Fruit fly (Drosophila melanogaster) whole organism, embryonic: ENCODE data around the gene Osi2.

Source experiments
- Ada2b ChIP-seq: fragments of 200-800 bp; sonication (Bioruptor generic); IDR thresholded peaks from 2 replicates; pipeline ENCODE4 v1.3.6; 2022; ENCODE audit warnings: missing biosample characterization, missing genetic modification characterization
- Bgb ChIP-seq: fragments of 200-800 bp; sonication (Bioruptor generic); IDR thresholded peaks from 2 replicates; pipeline ENCODE4 v1.3.6; 2022; ENCODE audit warnings: missing biosample characterization, missing genetic modification characterization; ENCODE audit not compliant: partially characterized antibody
- Bteb2 ChIP-seq: fragments of 200-800 bp; sonication (Bioruptor generic); optimal IDR thresholded peaks from 2 replicates; lab custom pipeline; 2016; ENCODE audit warnings: missing biosample characterization, missing genetic modification characterization
- CG11560 ChIP-seq: fragments of 200-800 bp; sonication (Bioruptor generic); IDR thresholded peaks from 3 replicates; pipeline ENCODE4 v1.3.6; 2022; ENCODE audit warnings: missing biosample characterization, missing genetic modification characterization
- CG12219 ChIP-seq: fragments of 200-800 bp; sonication (Bioruptor generic); optimal IDR thresholded peaks from 3 replicates; lab custom pipeline; 2018; ENCODE audit warnings: missing biosample characterization, mild to moderate bottlenecking, missing genetic modification characterization
- CG12659 ChIP-seq: fragments of 200-800 bp; sonication (Bioruptor generic); optimal IDR thresholded peaks from 3 replicates; lab custom pipeline; 2017; ENCODE audit warnings: mild to moderate bottlenecking, missing biosample characterization, missing genetic modification reagents, missing genetic modification characterization
- CG12769 ChIP-seq: fragments of 200-800 bp; sonication (Bioruptor generic); optimal IDR thresholded peaks from 2 replicates; lab custom pipeline; 2019; ENCODE audit warnings: missing biosample characterization, mild to moderate bottlenecking, missing genetic modification characterization, moderate library complexity
- CG13775 ChIP-seq: fragments of 200-800 bp; sonication (Bioruptor generic); optimal IDR thresholded peaks from 3 replicates; lab custom pipeline; 2017; ENCODE audit warnings: missing biosample characterization, mild to moderate bottlenecking, missing genetic modification characterization
- CG14050 ChIP-seq: fragments of 200-800 bp; sonication (Bioruptor generic); IDR thresholded peaks from 3 replicates; pipeline ENCODE4 v1.3.6; 2022; ENCODE audit warnings: missing biosample characterization, missing genetic modification characterization
- CG17359 ChIP-seq: fragments of 200-800 bp; sonication (Bioruptor generic); optimal IDR thresholded peaks from 3 replicates; lab custom pipeline; 2018; ENCODE audit warnings: missing biosample characterization, mild to moderate bottlenecking, missing genetic modification characterization, moderate library complexity
- CG17361 ChIP-seq: fragments of 200-800 bp; sonication (Bioruptor generic); IDR thresholded peaks from 3 replicates; pipeline ENCODE4 v1.3.6; 2022; ENCODE audit warnings: missing biosample characterization, missing genetic modification characterization
- CG17612 ChIP-seq: fragments of 200-800 bp; sonication (Bioruptor generic); IDR thresholded peaks from 2 replicates; pipeline ENCODE4 v1.3.6; 2022; ENCODE audit warnings: missing biosample characterization, missing genetic modification characterization
- CG2129 ChIP-seq: fragments of 200-800 bp; sonication (Bioruptor generic); IDR thresholded peaks from 2 replicates; pipeline ENCODE4 v1.3.6; 2022; ENCODE audit warnings: missing biosample characterization, missing genetic modification characterization; ENCODE audit not compliant: partially characterized antibody
- CG2202 ChIP-seq: fragments of 200-800 bp; sonication (Bioruptor generic); optimal IDR thresholded peaks from 2 replicates; lab custom pipeline; 2018; ENCODE audit warnings: missing biosample characterization, mild to moderate bottlenecking, missing genetic modification characterization
- CG2678 ChIP-seq: fragments of 200-800 bp; sonication (Bioruptor generic); optimal IDR thresholded peaks from 3 replicates; lab custom pipeline; 2019; ENCODE audit warnings: missing biosample characterization, mild to moderate bottlenecking, missing genetic modification characterization, moderate library complexity
- CG30403 ChIP-seq: fragments of 200-800 bp; sonication (Bioruptor generic); optimal IDR thresholded peaks from 3 replicates; lab custom pipeline; 2016; ENCODE audit warnings: missing biosample characterization, missing genetic modification characterization
- CG3407 ChIP-seq: fragments of 200-800 bp; sonication (Bioruptor generic); optimal IDR thresholded peaks from 2 replicates; lab custom pipeline; 2018; ENCODE audit warnings: missing biosample characterization, mild to moderate bottlenecking, missing genetic modification characterization
- CG34422 ChIP-seq: fragments of 200-800 bp; sonication (Bioruptor generic); IDR thresholded peaks from 3 replicates; pipeline ENCODE4 v1.3.6; 2022; ENCODE audit warnings: missing biosample characterization, missing genetic modification characterization
- CG3995 ChIP-seq: fragments of 200-800 bp; sonication (Bioruptor generic); optimal IDR thresholded peaks from 3 replicates; lab custom pipeline; 2016; ENCODE audit warnings: missing biosample characterization, missing genetic modification characterization
- CG42726 ChIP-seq: fragments of 200-800 bp; sonication (Bioruptor generic); IDR thresholded peaks from 2 replicates; pipeline ENCODE4 v1.3.6; 2022; ENCODE audit warnings: missing biosample characterization, missing genetic modification characterization; ENCODE audit not compliant: partially characterized antibody
- CG4820 ChIP-seq: fragments of 200-800 bp; sonication (Bioruptor generic); optimal IDR thresholded peaks from 3 replicates; lab custom pipeline; 2016; ENCODE audit warnings: missing biosample characterization, missing genetic modification characterization
- CG5245 ChIP-seq: fragments of 200-800 bp; sonication (Bioruptor generic); optimal IDR thresholded peaks from 3 replicates; lab custom pipeline; 2016; ENCODE audit warnings: missing biosample characterization, missing genetic modification characterization
- CG7357 ChIP-seq: fragments of 200-800 bp; sonication (Bioruptor generic); IDR thresholded peaks from 3 replicates; pipeline ENCODE4 v1.3.6; 2022; ENCODE audit warnings: missing biosample characterization, missing genetic modification characterization
- CG9437 ChIP-seq: fragments of 200-800 bp; sonication (Bioruptor generic); optimal IDR thresholded peaks from 2 replicates; lab custom pipeline; 2018; ENCODE audit warnings: missing biosample characterization, mild to moderate bottlenecking, missing genetic modification characterization
- CG9817 ChIP-seq: fragments of 200-800 bp; sonication (Bioruptor generic); optimal IDR thresholded peaks from 2 replicates; lab custom pipeline; 2018; ENCODE audit warnings: missing biosample characterization, mild to moderate bottlenecking, missing genetic modification characterization, moderate library complexity
- H2.0 ChIP-seq: fragments of 200-800 bp; sonication (Bioruptor generic); IDR thresholded peaks from 2 replicates; pipeline ENCODE4 v1.3.6; 2022; ENCODE audit warnings: missing biosample characterization, missing genetic modification characterization
- HLH54F ChIP-seq: fragments of 200-800 bp; sonication (Bioruptor generic); optimal IDR thresholded peaks from 3 replicates; lab custom pipeline; 2016; ENCODE audit warnings: missing biosample characterization, missing genetic modification characterization
- Kr ChIP-seq: fragments of 200-800 bp; sonication (Bioruptor generic); optimal IDR thresholded peaks from 2 replicates; lab custom pipeline; 2017; ENCODE audit warnings: missing biosample characterization, mild to moderate bottlenecking, missing genetic modification characterization
- Ravus ChIP-seq: fragments of 200-800 bp; sonication (Bioruptor generic); IDR thresholded peaks from 2 replicates; pipeline ENCODE4 v1.3.6; 2022; ENCODE audit warnings: missing biosample characterization, missing genetic modification characterization
- Scr ChIP-seq: fragments of 200-800 bp; sonication (Bioruptor generic); IDR thresholded peaks from 2 replicates; pipeline ENCODE4 v1.3.6; 2022; ENCODE audit warnings: missing biosample characterization, missing genetic modification characterization; ENCODE audit not compliant: partially characterized antibody
- Side ChIP-seq: fragments of 200-800 bp; sonication (Bioruptor generic); optimal IDR thresholded peaks from 2 replicates; lab custom pipeline; 2016; ENCODE audit warnings: missing biosample characterization, missing genetic modification characterization
- Sry-β ChIP-seq: fragments of 200-800 bp; sonication (Bioruptor generic); optimal IDR thresholded peaks from 2 replicates; lab custom pipeline; 2018; ENCODE audit warnings: missing biosample characterization, mild to moderate bottlenecking, missing genetic modification characterization, moderate library complexity
- ap ChIP-seq: fragments of 200-800 bp; sonication (Bioruptor generic); IDR thresholded peaks from 2 replicates; pipeline ENCODE4 v1.3.6; 2022; ENCODE audit warnings: missing biosample characterization, missing genetic modification characterization
- bsh ChIP-seq, 2 experiments: fragments of 200-800 bp; sonication (Bioruptor generic); optimal IDR thresholded peaks; 2 replicates each; lab custom pipeline; 2017 to 2018; ENCODE audit warnings: mild to moderate bottlenecking in 2 of 2, missing biosample characterization in 2 of 2, missing genetic modification characterization in 2 of 2, moderate library complexity in 1 of 2
- chif ChIP-seq, 2 experiments: fragments of 200-800 bp; sonication (Bioruptor generic); optimal IDR thresholded peaks; 3 replicates each; lab custom pipeline; 2016; ENCODE audit warnings: missing biosample characterization in 2 of 2, missing genetic modification characterization in 2 of 2
- dysf ChIP-seq: fragments of 200-800 bp; sonication (Bioruptor generic); IDR thresholded peaks from 3 replicates; pipeline ENCODE4 v1.3.6; 2022; ENCODE audit warnings: missing biosample characterization, missing genetic modification characterization
- exex ChIP-seq: fragments of 200-800 bp; sonication (Bioruptor generic); optimal IDR thresholded peaks from 4 replicates; lab custom pipeline; 2018; ENCODE audit warnings: missing biosample characterization, mild to moderate bottlenecking, missing genetic modification characterization, moderate library complexity
- ken ChIP-seq: fragments of 200-800 bp; sonication (Bioruptor generic); IDR thresholded peaks from 3 replicates; pipeline ENCODE4 v1.3.6; 2022; ENCODE audit warnings: missing biosample characterization, missing genetic modification characterization
- maf-S ChIP-seq: fragments of 200-800 bp; sonication (Bioruptor generic); optimal IDR thresholded peaks from 2 replicates; lab custom pipeline; 2016; ENCODE audit warnings: missing biosample characterization, missing genetic modification characterization
- org-1 ChIP-seq: fragments of 200-800 bp; sonication (Bioruptor generic); optimal IDR thresholded peaks from 2 replicates; lab custom pipeline; 2017; ENCODE audit warnings: missing biosample characterization, missing genetic modification characterization
- pnt ChIP-seq: fragments of 200-800 bp; sonication (Bioruptor generic); optimal IDR thresholded peaks from 3 replicates; lab custom pipeline; 2016; ENCODE audit warnings: missing biosample characterization, missing genetic modification characterization
- shn ChIP-seq: fragments of 200-800 bp; sonication (Bioruptor generic); optimal IDR thresholded peaks from 3 replicates; lab custom pipeline; 2016; ENCODE audit warnings: missing biosample characterization, missing genetic modification characterization
- sima ChIP-seq: fragments of 200-800 bp; sonication (Bioruptor generic); optimal IDR thresholded peaks from 2 replicates; lab custom pipeline; 2016; ENCODE audit warnings: missing biosample characterization, missing genetic modification characterization
- so ChIP-seq: fragments of 200-800 bp; sonication (Bioruptor generic); IDR thresholded peaks from 3 replicates; pipeline ENCODE4 v1.3.6; 2022; ENCODE audit warnings: missing biosample characterization, missing genetic modification characterization
- sqz ChIP-seq: fragments of 200-800 bp; sonication (Bioruptor generic); optimal IDR thresholded peaks from 3 replicates; lab custom pipeline; 2018; ENCODE audit warnings: missing biosample characterization, mild to moderate bottlenecking, missing genetic modification characterization
- tap ChIP-seq: fragments of 200-800 bp; optimal IDR thresholded peaks from 3 replicates; lab custom pipeline; 2019; ENCODE audit warnings: missing biosample characterization, mild to moderate bottlenecking, missing genetic modification characterization, moderate library complexity
- tll ChIP-seq, 2 experiments: fragments of 200-800 bp in 1 of 2; fragments of >200 bp in 1 of 2; sonication (Bioruptor generic) in 1 of 2; optimal IDR thresholded peaks; 2 replicates each; lab custom pipeline; 2017 to 2019; ENCODE audit warnings: missing biosample characterization in 2 of 2, missing genetic modification characterization in 2 of 2, mild to moderate bottlenecking in 1 of 2, moderate library complexity in 1 of 2
- toy ChIP-seq: fragments of 200-800 bp; sonication (Bioruptor generic); IDR thresholded peaks from 2 replicates; pipeline ENCODE4 v1.3.6; 2022; ENCODE audit warnings: missing biosample characterization, missing genetic modification characterization
- vvl ChIP-seq: fragments of 200-800 bp; sonication (Bioruptor generic); IDR thresholded peaks from 2 replicates; pipeline ENCODE4 v1.3.6; 2022; ENCODE audit warnings: missing biosample characterization, missing genetic modification characterization
- wek ChIP-seq: fragments of 200-800 bp; sonication (Bioruptor generic); optimal IDR thresholded peaks from 3 replicates; lab custom pipeline; 2018; ENCODE audit warnings: missing biosample characterization, mild to moderate bottlenecking, missing genetic modification characterization, moderate library complexity
- zfh1 ChIP-seq: fragments of 200-800 bp; sonication (Bioruptor generic); IDR thresholded peaks from 3 replicates; pipeline ENCODE4 v1.3.6; 2022; ENCODE audit warnings: missing biosample characterization, missing genetic modification characterization

Osi2 gene

dm6 chr3R:6198488-6198892, 10.7 kb upstream of the Osi2 start, which contains the start of gene Osi24 (continued):
- TF ChIP-seq pnt (GFP tag; lab: Kevin White, UChicago) (peak; percentile 53), CG9437 (peak; percentile 94), CG12219 (GFP tag; lab: Kevin White, UChicago) (peak; percentile 39), dysf (GFP tag; lab: Robert Waterston, UW) (peak; percentile 66), ken (GFP tag; lab: Robert Waterston, UW) (peak; percentile 73), CG12659 (GFP tag; lab: Kevin White, UChicago) (peak; percentile 27), Ada2b (GFP tag; lab: Robert Waterston, UW) (peak; percentile 65), CG2202 (tag; lab: Kevin White, UChicago) (no peak), Side (peak; percentile 37), CG42726 (no peak), CG3995 (GFP tag; lab: Kevin White, UChicago) (peak; percentile 20), H2.0 (GFP tag; lab: Robert Waterston, UW) (peak; percentile 59), CG30403 (peak; percentile 65), Scr (no peak), CG17359 (peak; percentile 72), CG4820 (GFP tag; lab: Kevin White, UChicago) (peak; percentile 42), CG2678 (peak; percentile 55), HLH54F (no peak), ap (peak; percentile 72), CG17361 (peak; percentile 47; the same call in 1 of the 3 replicates), CG2129 (GFP tag; lab: Robert Waterston, UW) (no peak), Sry-β (GFP tag; lab: Kevin White, UChicago) (no peak), Ravus (GFP tag; lab: Robert Waterston, UW) (peak; percentile 8; the same call in 1 of the 2 replicates), sima (GFP tag; lab: Kevin White, UChicago) (no peak), CG11560 (no peak), CG3407 (GFP tag; lab: Kevin White, UChicago) (peak; percentile 33), CG14050 (GFP tag; lab: Robert Waterston, UW) (peak; percentile 56; the same call in 2 of the 3 replicates), Bteb2 (GFP tag; lab: Kevin White, UChicago) (no peak), maf-S (GFP tag; lab: Kevin White, UChicago) (peak; percentile 22), toy (no peak), chif (GFP tag; optimal IDR thresholded peaks at IDR 0.05; lab: Kevin White, UChicago) (peak; percentile 42 to 44), Kr (GFP tag; lab: Kevin White, UChicago) (no peak), CG5245 (GFP tag; lab: Kevin White, UChicago) (peak; percentile 31), wek (GFP tag; lab: Kevin White, UChicago) (no peak), CG9817 (peak; percentile 9), exex (tag; lab: Kevin White, UChicago) (no peak), shn (GFP tag; lab: Kevin White, UChicago) (peak; percentile 40), tap (tag; lab: Kevin White, UChicago) (peak; percentile 48), CG12769 (peak; percentile 76), Bgb (GFP tag; lab: Robert Waterston, UW) (no peak), so (peak; percentile 83), sqz (no peak), CG7357 (GFP tag; lab: Robert Waterston, UW) (peak; percentile 48; the same call in 1 of the 3 replicates), vvl (peak; percentile 86), CG34422 (GFP tag; lab: Robert Waterston, UW) (no peak), zfh1 (GFP tag; lab: Robert Waterston, UW) (peak; percentile 63; the same call in 2 of the 3 replicates), CG13775 (GFP tag; lab: Kevin White, UChicago) (no peak), CG17612 (GFP tag; lab: Robert Waterston, UW) (0 out of 2 replicates have a peak, but pooled peaks have one; percentile 18), tll (GFP tag; optimal IDR thresholded peaks at IDR 0.05; lab: Kevin White, UChicago) (no peak), bsh (GFP tag; optimal IDR thresholded peaks at IDR 0.05; lab: Kevin White, UChicago) (peak; percentile 62 to 63), org-1 (peak; percentile 27)
